Worm (Caenorhabditis elegans) whole organism, young adult: ENCODE measurements around the gene F54F11.1.

Experiments used
- B0261.1 ChIP-seq: sonication (generic microtip); optimal IDR thresholded peaks from 2 replicates; lab custom pipeline; 2016; ENCODE audit warnings: mild to moderate bottlenecking, missing genetic modification characterization, moderate library complexity, missing compliant biosample characterization
- C06A6.2 ChIP-seq: fragments of 200-800 bp; sonication (Bioruptor generic); conservative IDR thresholded peaks from 2 replicates; pipeline ENCODE4 v1.3.6; 2022; ENCODE audit warnings: missing genetic modification characterization, missing compliant biosample characterization
- F22D6.2 ChIP-seq: sonication (generic microtip); optimal IDR thresholded peaks from 2 replicates; lab custom pipeline; 2016; ENCODE audit warnings: mild to moderate bottlenecking, missing genetic modification characterization, missing compliant biosample characterization
- F23B12.7 ChIP-seq: sonication (generic microtip); optimal IDR thresholded peaks from 2 replicates; lab custom pipeline; 2017; ENCODE audit warnings: missing genetic modification characterization, mild to moderate bottlenecking, missing compliant biosample characterization, antibody characterized with exemption, moderate library complexity; ENCODE audit not compliant: insufficient read depth
- F37B4.10 ChIP-seq: fragments of 200-800 bp; sonication (Bioruptor generic); IDR thresholded peaks from 2 replicates; pipeline ENCODE4 v1.3.6; 2022; ENCODE audit warnings: missing genetic modification characterization, missing compliant biosample characterization
- F49E8.2 ChIP-seq: sonication (generic microtip); optimal IDR thresholded peaks from 3 replicates; lab custom pipeline; 2017; ENCODE audit warnings: missing genetic modification characterization, mild to moderate bottlenecking, missing compliant biosample characterization, antibody characterized with exemption, moderate library complexity; ENCODE audit not compliant: insufficient read depth
- F55B11.4 ChIP-seq: sonication (generic microtip); optimal IDR thresholded peaks from 2 replicates; lab custom pipeline; 2016; ENCODE audit warnings: missing compliant biosample characterization, missing genetic modification characterization, borderline replicate concordance; ENCODE audit not compliant: insufficient read depth
- K11D2.4 ChIP-seq: fragments of 200-800 bp; sonication (Bioruptor generic); IDR thresholded peaks from 2 replicates; pipeline ENCODE4 v1.3.6; 2022; ENCODE audit warnings: missing genetic modification reagents, missing genetic modification characterization, missing compliant biosample characterization
- Y67H2A.10 ChIP-seq: fragments of 200-800 bp; sonication (Bioruptor generic); conservative IDR thresholded peaks from 2 replicates; pipeline ENCODE4 v1.3.6; 2022; ENCODE audit warnings: missing genetic modification reagents, missing genetic modification characterization, missing compliant biosample characterization
- Y95B8A.8 ChIP-seq: fragments of 200-800 bp; sonication (Bioruptor generic); IDR thresholded peaks from 2 replicates; pipeline ENCODE4 v1.3.6; 2022; ENCODE audit warnings: missing genetic modification reagents, missing genetic modification characterization, missing compliant biosample characterization
- athp-1 ChIP-seq: sonication (generic microtip); optimal IDR thresholded peaks from 2 replicates; lab custom pipeline; 2017; ENCODE audit warnings: mild to moderate bottlenecking, missing genetic modification characterization, missing compliant biosample characterization
- bed-2 ChIP-seq: fragments of 200-800 bp; sonication (Bioruptor generic); IDR thresholded peaks from 2 replicates; pipeline ENCODE4 v1.3.6; 2022; ENCODE audit warnings: missing genetic modification reagents, missing genetic modification characterization, missing compliant biosample characterization
- ccch-3 ChIP-seq: fragments of 200-800 bp; sonication (Bioruptor generic); optimal IDR thresholded peaks from 2 replicates; lab custom pipeline; 2018; ENCODE audit warnings: mild to moderate bottlenecking, missing genetic modification characterization, missing compliant biosample characterization
- cebp-2 ChIP-seq: fragments of 200-800 bp; sonication (Bioruptor generic); IDR thresholded peaks from 2 replicates; pipeline ENCODE4 v1.3.6; 2022; ENCODE audit warnings: missing genetic modification characterization, missing compliant biosample characterization
- ceh-79 ChIP-seq: sonication (generic microtip); optimal IDR thresholded peaks from 2 replicates; lab custom pipeline; 2017; ENCODE audit warnings: mild to moderate bottlenecking, missing genetic modification characterization, missing compliant biosample characterization
- chd-7 ChIP-seq: sonication (generic microtip); optimal IDR thresholded peaks from 2 replicates; lab custom pipeline; 2016; ENCODE audit warnings: mild to moderate bottlenecking, missing genetic modification characterization, moderate library complexity, missing compliant biosample characterization
- dox-1 ChIP-seq: fragments of 200-800 bp; sonication (Bioruptor generic); IDR thresholded peaks from 2 replicates; pipeline ENCODE4 v1.3.6; 2022; ENCODE audit warnings: missing genetic modification reagents, missing genetic modification characterization, missing compliant biosample characterization
- efl-1 ChIP-seq: fragments of 150-350 bp; optimal IDR thresholded peaks from 2 replicates; lab custom pipeline; 2014; ENCODE audit warnings: missing biosample characterization, missing genetic modification reagents, missing genetic modification characterization
- egl-44 ChIP-seq: fragments of 200-800 bp; sonication (Bioruptor generic); IDR thresholded peaks from 2 replicates; pipeline ENCODE4 v1.3.6; 2022; ENCODE audit warnings: missing genetic modification reagents, missing genetic modification characterization, missing compliant biosample characterization
- egrh-3 ChIP-seq: fragments of 200-800 bp; sonication (Bioruptor generic); IDR thresholded peaks from 2 replicates; pipeline ENCODE4 v1.3.6; 2022; ENCODE audit warnings: missing genetic modification reagents, missing genetic modification characterization, missing compliant biosample characterization
- ekl-4 ChIP-seq: fragments of 200-800 bp; sonication (Bioruptor generic); IDR thresholded peaks from 2 replicates; pipeline ENCODE4 v1.3.6; 2022; ENCODE audit warnings: missing genetic modification reagents, missing genetic modification characterization, missing compliant biosample characterization
- ets-4 ChIP-seq: fragments of 200-800 bp; sonication (Bioruptor generic); optimal IDR thresholded peaks from 2 replicates; lab custom pipeline; 2018; ENCODE audit warnings: mild to moderate bottlenecking, missing genetic modification characterization, missing compliant biosample characterization
- hlh-12 ChIP-seq: sonication (generic microtip); optimal IDR thresholded peaks from 2 replicates; lab custom pipeline; 2016; ENCODE audit warnings: missing genetic modification characterization, missing compliant biosample characterization
- hsf-1 ChIP-seq: fragments of 200-800 bp; sonication (Bioruptor generic); IDR thresholded peaks from 2 replicates; pipeline ENCODE4 v1.3.6; 2022; ENCODE audit warnings: missing genetic modification reagents, missing genetic modification characterization, missing compliant biosample characterization
- let-526 ChIP-seq: fragments of 200-800 bp; sonication (Bioruptor generic); IDR thresholded peaks from 2 replicates; pipeline ENCODE4 v1.3.6; 2022; ENCODE audit warnings: missing genetic modification reagents, missing genetic modification characterization, missing compliant biosample characterization
- let-607 ChIP-seq, 2 experiments: fragments of 200-800 bp in 1 of 2; sonication (Bioruptor generic) in 1 of 2; sonication (generic microtip) in 1 of 2; optimal IDR thresholded peaks; 2 replicates each; lab custom pipeline; 2016 to 2018; ENCODE audit warnings: mild to moderate bottlenecking in 2 of 2, missing compliant biosample characterization in 2 of 2, missing genetic modification characterization in 2 of 2, moderate library complexity in 2 of 2, missing genotype in 1 of 2
- lin-40 ChIP-seq: sonication (generic microtip); optimal IDR thresholded peaks from 2 replicates; lab custom pipeline; 2016; ENCODE audit warnings: missing genetic modification characterization, mild to moderate bottlenecking, missing compliant biosample characterization, missing genotype, missing genetic modification reagents
- lin-54 ChIP-seq: fragments of 200-800 bp; sonication (Bioruptor generic); optimal IDR thresholded peaks from 2 replicates; lab custom pipeline; 2018; ENCODE audit warnings: mild to moderate bottlenecking, missing genetic modification characterization, missing compliant biosample characterization
- lir-1 ChIP-seq: fragments of 200-800 bp; sonication (Bioruptor generic); conservative IDR thresholded peaks from 2 replicates; pipeline ENCODE4 v1.3.6; 2022; ENCODE audit warnings: missing genetic modification reagents, missing genetic modification characterization, missing compliant biosample characterization
- madf-10 ChIP-seq: sonication (generic microtip); optimal IDR thresholded peaks from 2 replicates; lab custom pipeline; 2016; ENCODE audit warnings: mild to moderate bottlenecking, missing genetic modification characterization, missing compliant biosample characterization
- madf-3 ChIP-seq: fragments of 200-800 bp; sonication (Bioruptor generic); IDR thresholded peaks from 2 replicates; pipeline ENCODE4 v1.3.6; 2022; ENCODE audit warnings: missing genetic modification reagents, missing genetic modification characterization, missing compliant biosample characterization
- madf-6 ChIP-seq: fragments of 200-800 bp; sonication (Bioruptor generic); IDR thresholded peaks from 2 replicates; pipeline ENCODE4 v1.3.6; 2022; ENCODE audit warnings: missing genetic modification reagents, missing genetic modification characterization, missing compliant biosample characterization
- mel-28 ChIP-seq: sonication (generic microtip); optimal IDR thresholded peaks from 2 replicates; lab custom pipeline; 2016; ENCODE audit warnings: borderline replicate concordance, mild to moderate bottlenecking, missing genetic modification characterization, missing compliant biosample characterization
- mes-4 ChIP-seq: sonication (generic microtip); optimal IDR thresholded peaks from 2 replicates; lab custom pipeline; 2016; ENCODE audit warnings: missing genotype, missing genetic modification characterization, missing compliant biosample characterization
- mxl-1 ChIP-seq: sonication (generic microtip); optimal IDR thresholded peaks from 2 replicates; lab custom pipeline; 2016; ENCODE audit warnings: missing genetic modification characterization, missing compliant biosample characterization
- nhr-27 ChIP-seq: fragments of 200-800 bp; sonication (Bioruptor generic); optimal IDR thresholded peaks from 2 replicates; lab custom pipeline; 2018; ENCODE audit warnings: mild to moderate bottlenecking, missing genetic modification characterization, moderate library complexity, missing compliant biosample characterization
- nhr-90 ChIP-seq: sonication (generic microtip); optimal IDR thresholded peaks from 2 replicates; lab custom pipeline; 2016; ENCODE audit warnings: missing genotype, mild to moderate bottlenecking, missing genetic modification characterization, missing compliant biosample characterization
- pha-4 ChIP-seq: fragments of 150-350 bp; sonication (generic microtip); optimal IDR thresholded peaks from 2 replicates; lab custom pipeline; 2014; ENCODE audit warnings: missing biosample characterization, missing genetic modification reagents, missing genetic modification characterization
- repo-1 ChIP-seq: sonication (generic microtip); optimal IDR thresholded peaks from 2 replicates; lab custom pipeline; 2017; ENCODE audit warnings: mild to moderate bottlenecking, missing genetic modification characterization, missing compliant biosample characterization
- snpc-1.3 ChIP-seq: sonication (generic microtip); optimal IDR thresholded peaks from 2 replicates; lab custom pipeline; 2017; ENCODE audit warnings: missing genetic modification characterization, mild to moderate bottlenecking, missing compliant biosample characterization, antibody characterized with exemption, moderate library complexity, missing genotype, missing genetic modification reagents; ENCODE audit not compliant: insufficient read depth
- snpc-4 ChIP-seq, 5 experiments: fragments of 150-350 bp in 1 of 5; sonication (generic microtip) in 4 of 5; optimal IDR thresholded peaks; 2 replicates each; lab custom pipeline; 2014 to 2018; ENCODE audit warnings: missing genetic modification characterization in 5 of 5, missing biosample characterization in 3 of 5, antibody characterized with exemption in 2 of 5, mild to moderate bottlenecking in 2 of 5, missing compliant biosample characterization in 2 of 5, missing genotype in 2 of 5, moderate library complexity in 2 of 5, missing genetic modification reagents in 1 of 5
- tbx-9 ChIP-seq: sonication (generic microtip); optimal IDR thresholded peaks from 2 replicates; lab custom pipeline; 2016; ENCODE audit warnings: borderline replicate concordance, missing genetic modification characterization, inconsistent platforms, missing compliant biosample characterization
- zfh-2 ChIP-seq: fragments of 200-800 bp; sonication (Bioruptor generic); conservative IDR thresholded peaks from 2 replicates; pipeline ENCODE4 v1.3.6; 2022; ENCODE audit warnings: missing genetic modification reagents, missing genetic modification characterization, missing compliant biosample characterization
- zim-3 ChIP-seq: sonication (generic microtip); optimal IDR thresholded peaks from 2 replicates; lab custom pipeline; 2017; ENCODE audit warnings: mild to moderate bottlenecking, missing genetic modification characterization, moderate library complexity, missing compliant biosample characterization
- ztf-22 ChIP-seq: fragments of 200-800 bp; sonication (Bioruptor generic); optimal IDR thresholded peaks from 2 replicates; lab custom pipeline; 2018; ENCODE audit warnings: mild to moderate bottlenecking, missing genetic modification characterization, moderate library complexity, missing compliant biosample characterization
- ztf-26 ChIP-seq: sonication (generic microtip); optimal IDR thresholded peaks from 2 replicates; lab custom pipeline; 2017; ENCODE audit warnings: missing genetic modification characterization, missing compliant biosample characterization
- ztf-28 ChIP-seq: fragments of 200-800 bp; sonication (Bioruptor generic); IDR thresholded peaks from 2 replicates; pipeline ENCODE4 v1.3.6; 2022; ENCODE audit warnings: missing genetic modification reagents, missing genetic modification characterization, missing compliant biosample characterization
- ztf-3 ChIP-seq: fragments of 200-800 bp; sonication (Bioruptor generic); optimal IDR thresholded peaks from 2 replicates; lab custom pipeline; 2018; ENCODE audit warnings: mild to moderate bottlenecking, missing genetic modification characterization, missing compliant biosample characterization

Gene F54F11.1

ce11 chrII:13456622-13457021, 47.1 kb upstream of the F54F11.1 start (continued):
- TF ChIP-seq F22D6.2 (tag; lab: Kevin White, UChicago) (no peak), lin-40 (tag; lab: Kevin White, UChicago) (no peak), chd-7 (tag; lab: Kevin White, UChicago) (no peak), cebp-2 (GFP tag; lab: Robert Waterston, UW) (no peak), mel-28 (tag; lab: Kevin White, UChicago) (no peak), C06A6.2 (GFP tag; lab: Robert Waterston, UW) (no peak), F23B12.7 (no peak), ztf-26 (tag; lab: Kevin White, UChicago) (no peak), F55B11.4 (tag; lab: Kevin White, UChicago) (no peak), egl-44 (GFP tag; lab: Robert Waterston, UW) (no peak), nhr-90 (no peak), mes-4 (tag; lab: Kevin White, UChicago) (no peak), ztf-22 (GFP tag; lab: Kevin White, UChicago) (no peak), pha-4 (tag; lab: Kevin White, UChicago) (no peak), lir-1 (GFP tag; lab: Robert Waterston, UW) (no peak), egrh-3 (GFP tag; lab: Robert Waterston, UW) (0 out of 2 replicates have a peak, but pooled peaks have one; percentile 19), efl-1 (GFP tag; lab: Kevin White, UChicago) (no peak), snpc-1.3 (tag; lab: Kevin White, UChicago) (no peak), ztf-28 (GFP tag; lab: Robert Waterston, UW) (no peak), bed-2 (GFP tag; lab: Robert Waterston, UW) (no peak), zfh-2 (GFP tag; lab: Robert Waterston, UW) (peak; percentile 94), ekl-4 (GFP tag; lab: Robert Waterston, UW) (no peak), madf-6 (GFP tag; lab: Robert Waterston, UW) (no peak), nhr-27 (tag; lab: Kevin White, UChicago) (no peak), F37B4.10 (GFP tag; lab: Robert Waterston, UW) (no peak), let-607 (tag; optimal IDR thresholded peaks at IDR 0.05; lab: Kevin White, UChicago) (peak in 1 of 2 experiments; percentile 10), ceh-79 (tag; lab: Kevin White, UChicago) (no peak), lin-54 (no peak), B0261.1 (tag; lab: Kevin White, UChicago) (no peak), ccch-3 (GFP tag; lab: Kevin White, UChicago) (no peak), hsf-1 (no peak), ztf-3 (GFP tag; lab: Kevin White, UChicago) (no peak), Y67H2A.10 (GFP tag; lab: Robert Waterston, UW) (no peak), madf-10 (tag; lab: Kevin White, UChicago) (no peak), madf-3 (GFP tag; lab: Robert Waterston, UW) (no peak), F49E8.2 (tag; lab: Kevin White, UChicago) (no peak), tbx-9 (tag; lab: Kevin White, UChicago) (no peak), zim-3 (no peak), let-526 (GFP tag; lab: Robert Waterston, UW) (no peak), ets-4 (GFP tag; lab: Kevin White, UChicago) (peak; percentile 23), hlh-12 (tag; lab: Kevin White, UChicago) (no peak), Y95B8A.8 (GFP tag; lab: Robert Waterston, UW) (no peak), K11D2.4 (no peak), repo-1 (no peak), snpc-4 (GFP tag; optimal IDR thresholded peaks at IDR 0.05; lab: Kevin White, UChicago) (no peak), snpc-4 (tag; optimal IDR thresholded peaks at IDR 0.05; lab: Kevin White, UChicago) (peak in 3 of 4 experiments; percentile 20 to 64 (median 28)), athp-1 (no peak), dox-1 (peak; percentile 70), mxl-1 (tag; lab: Kevin White, UChicago) (no peak)
